In genomic region chrIII:1249111-1249583, ce11 we compare ENCODE assay signal across 3 worm cellular contexts.
TF ChIP-seq lines count a peak whose summit lies in the region.

fbxa-76 (minus strand) TSS chrIII:1249161.
fbxa-77 (plus strand) TSS chrIII:1249475.

TF ChIP-seq in whole organism, L1 larva, 84 proteins besides CTCF, POLR2A, EP300 and RAD21 (continued from another document):
- TF ChIP-seq F16B12.6 (tag; optimal IDR thresholded peaks at IDR 0.05; lab: Kevin White, UChicago): peak; percentile 67
- TF ChIP-seq efl-1 (optimal IDR thresholded peaks at IDR 0.05; lab: Kevin White, UChicago): peak; percentile 57 to 67
- TF ChIP-seq efl-1 (GFP tag; optimal IDR thresholded peaks at IDR 0.05 in 1 of 2; lab: Kevin White, UChicago): peak; percentile 41 to 84
TF ChIP-seq in whole organism, L1 larva: peak in this region for 16.

TF ChIP-seq in whole organism, L2 larva, 48 proteins besides CTCF, POLR2A, EP300 and RAD21 (continued from another document):
- TF ChIP-seq ztf-1 (GFP tag; conservative IDR thresholded peaks at IDR 0.05; lab: Robert Waterston, UW): no peak
- TF ChIP-seq alr-1 (tag; optimal IDR thresholded peaks at IDR 0.05; lab: Kevin White, UChicago): no peak
- TF ChIP-seq fos-1 (tag; optimal IDR thresholded peaks at IDR 0.05; lab: Kevin White, UChicago): peak; percentile 71
- TF ChIP-seq sma-9 (GFP tag; optimal IDR thresholded peaks at IDR 0.05; lab: Kevin White, UChicago): peak; percentile 58
- TF ChIP-seq sma-9 (tag; optimal IDR thresholded peaks at IDR 0.05; lab: Kevin White, UChicago): no peak
- no peak for TF ChIP-seq peb-1 (tag; optimal IDR thresholded peaks at IDR 0.05; lab: Kevin White, UChicago)

TF ChIP-seq in whole organism, L4 larva, 104 proteins besides CTCF, POLR2A, EP300 and RAD21 (continued from another document):
- no peak for TF ChIP-seq lin-38 (GFP tag; IDR thresholded peaks at IDR 0.05; lab: Robert Waterston, UW)
- peak in 1 of 2 experiments; percentile 25 for TF ChIP-seq hif-1 (tag; optimal IDR thresholded peaks at IDR 0.05; lab: Kevin White, UChicago)
- peak; percentile 27 for TF ChIP-seq nhr-28 (tag; optimal IDR thresholded peaks at IDR 0.05; lab: Kevin White, UChicago)
- TF ChIP-seq pha-4 (GFP tag; IDR thresholded peaks at IDR 0.05; lab: Robert Waterston, UW): no peak
- TF ChIP-seq pha-4 (tag; optimal IDR thresholded peaks at IDR 0.05; lab: Kevin White, UChicago): peak; percentile 70
- TF ChIP-seq ceh-44 (GFP tag; IDR thresholded peaks at IDR 0.05; lab: Robert Waterston, UW): no peak
- TF ChIP-seq mdt-29 (GFP tag; IDR thresholded peaks at IDR 0.05; lab: Robert Waterston, UW): no peak
- peak; percentile 65 for TF ChIP-seq dmd-6 (GFP tag; IDR thresholded peaks at IDR 0.05; lab: Robert Waterston, UW)
- TF ChIP-seq ceh-20 (GFP tag; IDR thresholded peaks at IDR 0.05; lab: Robert Waterston, UW): no peak
- 0 out of 2 replicates have a peak, but pooled peaks have one; percentile 32 for TF ChIP-seq lin-1 (GFP tag; IDR thresholded peaks at IDR 0.05; lab: Robert Waterston, UW)
- TF ChIP-seq skn-1 (tag; optimal IDR thresholded peaks at IDR 0.05; lab: Kevin White, UChicago): no peak
- no peak for TF ChIP-seq mxl-3 (GFP tag; optimal IDR thresholded peaks at IDR 0.05; lab: Kevin White, UChicago)
- TF ChIP-seq egl-43 (GFP tag; IDR thresholded peaks at IDR 0.05; lab: Robert Waterston, UW): no peak
- no peak for TF ChIP-seq ceh-82 (tag; optimal IDR thresholded peaks at IDR 0.05; lab: Kevin White, UChicago)
- TF ChIP-seq F26F4.8 (GFP tag; conservative IDR thresholded peaks at IDR 0.05; lab: Robert Waterston, UW): no peak
- no peak for TF ChIP-seq F49E8.2 (tag; optimal IDR thresholded peaks at IDR 0.05; lab: Kevin White, UChicago; ENCODE audit: borderline replicate concordance)
- TF ChIP-seq php-3 (GFP tag; IDR thresholded peaks at IDR 0.05; lab: Robert Waterston, UW): peak; percentile 52; the same call in 1 of the 2 replicates
- TF ChIP-seq zip-11 (GFP tag; IDR thresholded peaks at IDR 0.05; lab: Robert Waterston, UW): no peak
- no peak for TF ChIP-seq aha-1 (tag; lab: Kevin White, UChicago)
- no peak for TF ChIP-seq Y48G9A.11 (GFP tag; IDR thresholded peaks at IDR 0.05; lab: Robert Waterston, UW)
- TF ChIP-seq ZK546.5 (tag; optimal IDR thresholded peaks at IDR 0.05; lab: Kevin White, UChicago): no peak
- TF ChIP-seq nhr-102 (tag; optimal IDR thresholded peaks at IDR 0.05; lab: Kevin White, UChicago): no peak
- no peak for TF ChIP-seq F44E2.7 (GFP tag; IDR thresholded peaks at IDR 0.05; lab: Robert Waterston, UW)
- TF ChIP-seq ztf-11 (tag; optimal IDR thresholded peaks at IDR 0.05; lab: Kevin White, UChicago): no peak
- no peak for TF ChIP-seq zfp-2 (tag; optimal IDR thresholded peaks at IDR 0.05; lab: Kevin White, UChicago)
- no peak for TF ChIP-seq Y75B8A.6 (GFP tag; IDR thresholded peaks at IDR 0.05; lab: Robert Waterston, UW)
- no peak for TF ChIP-seq lin-15B (tag; optimal IDR thresholded peaks at IDR 0.05; lab: Kevin White, UChicago)
- TF ChIP-seq spr-3 (GFP tag; optimal IDR thresholded peaks at IDR 0.05; lab: Kevin White, UChicago): no peak
- TF ChIP-seq aly-2 (tag; optimal IDR thresholded peaks at IDR 0.05; lab: Kevin White, UChicago): no peak
- no peak for TF ChIP-seq fos-1 (tag; optimal IDR thresholded peaks at IDR 0.05; lab: Kevin White, UChicago)
- TF ChIP-seq ceh-32 (tag; optimal IDR thresholded peaks at IDR 0.05; lab: Kevin White, UChicago; ENCODE audit: poor library complexity): no peak
- no peak for TF ChIP-seq sdz-12 (GFP tag; optimal IDR thresholded peaks at IDR 0.05; lab: Kevin White, UChicago)
- no peak for TF ChIP-seq zag-1 (tag; optimal IDR thresholded peaks at IDR 0.05; lab: Kevin White, UChicago)
- no peak for TF ChIP-seq egl-27 (tag; optimal IDR thresholded peaks at IDR 0.05; lab: Kevin White, UChicago)
- TF ChIP-seq ces-1 (GFP tag; optimal IDR thresholded peaks at IDR 0.05; lab: Kevin White, UChicago): no peak
- TF ChIP-seq lim-7 (GFP tag; IDR thresholded peaks at IDR 0.05; lab: Robert Waterston, UW): no peak
- no peak for TF ChIP-seq nhr-42 (GFP tag; IDR thresholded peaks at IDR 0.05; lab: Robert Waterston, UW)
- no peak for TF ChIP-seq Y5F2A.4 (GFP tag; optimal IDR thresholded peaks at IDR 0.05; lab: Kevin White, UChicago)
- TF ChIP-seq daf-19 (GFP tag; conservative IDR thresholded peaks at IDR 0.05; lab: Robert Waterston, UW): no peak
- TF ChIP-seq unc-130 (GFP tag; optimal IDR thresholded peaks at IDR 0.05; lab: Kevin White, UChicago): no peak
- peak; percentile 33 for TF ChIP-seq mep-1 (tag; optimal IDR thresholded peaks at IDR 0.05; lab: Kevin White, UChicago)
- TF ChIP-seq unc-39 (tag; optimal IDR thresholded peaks at IDR 0.05; lab: Kevin White, UChicago): no peak
- no peak for TF ChIP-seq R02D3.7 (tag; optimal IDR thresholded peaks at IDR 0.05; lab: Kevin White, UChicago)
- no peak for TF ChIP-seq gei-8 (GFP tag; optimal IDR thresholded peaks at IDR 0.05; lab: Kevin White, UChicago)
- TF ChIP-seq nhr-76 (tag; optimal IDR thresholded peaks at IDR 0.05; lab: Kevin White, UChicago): no peak
- TF ChIP-seq zip-2 (tag; optimal IDR thresholded peaks at IDR 0.05; lab: Kevin White, UChicago): no peak
- no peak for TF ChIP-seq nhr-237 (tag; optimal IDR thresholded peaks at IDR 0.05; lab: Kevin White, UChicago)
- TF ChIP-seq fkh-10 (GFP tag; optimal IDR thresholded peaks at IDR 0.05; lab: Kevin White, UChicago): no peak
- no peak for TF ChIP-seq attf-4 (tag; optimal IDR thresholded peaks at IDR 0.05; lab: Kevin White, UChicago)
- TF ChIP-seq cey-2 (tag; optimal IDR thresholded peaks at IDR 0.05; lab: Kevin White, UChicago; ENCODE audit: borderline replicate concordance, insufficient read depth): no peak
- no peak for TF ChIP-seq daf-12 (tag; optimal IDR thresholded peaks at IDR 0.05; lab: Kevin White, UChicago)
- TF ChIP-seq nhr-77 (tag; optimal IDR thresholded peaks at IDR 0.05; lab: Kevin White, UChicago): peak; percentile 6
- TF ChIP-seq saeg-2 (GFP tag; IDR thresholded peaks at IDR 0.05; lab: Robert Waterston, UW): no peak
- TF ChIP-seq snpc-4 (tag; optimal IDR thresholded peaks at IDR 0.05; lab: Kevin White, UChicago): no peak
- no peak for TF ChIP-seq daf-8 (GFP tag; IDR thresholded peaks at IDR 0.05; lab: Robert Waterston, UW)
- TF ChIP-seq rbr-2 (tag; optimal IDR thresholded peaks at IDR 0.05; lab: Kevin White, UChicago): no peak
- no peak for TF ChIP-seq nhr-10 (tag; optimal IDR thresholded peaks at IDR 0.05; lab: Kevin White, UChicago)
- TF ChIP-seq ama-1 (optimal IDR thresholded peaks at IDR 0.05; lab: Kevin White, UChicago): no peak
- no peak for TF ChIP-seq ZK337.2 (GFP tag; IDR thresholded peaks at IDR 0.05; lab: Robert Waterston, UW)
- peak; percentile 40 for TF ChIP-seq pqm-1 (tag; optimal IDR thresholded peaks at IDR 0.05; lab: Kevin White, UChicago)
- no peak for TF ChIP-seq vab-7 (GFP tag; IDR thresholded peaks at IDR 0.05; lab: Robert Waterston, UW)
- no peak for TF ChIP-seq jun-1 (tag; optimal IDR thresholded peaks at IDR 0.05; lab: Kevin White, UChicago)
- no peak for TF ChIP-seq nhr-41 (GFP tag; IDR thresholded peaks at IDR 0.05; lab: Robert Waterston, UW)
- 0 out of 2 replicates have a peak, but pooled peaks have one; percentile 13 for TF ChIP-seq tra-1 (GFP tag; IDR thresholded peaks at IDR 0.05; lab: Robert Waterston, UW)
- peak; percentile 46 for TF ChIP-seq dpl-1 (GFP tag; optimal IDR thresholded peaks at IDR 0.05; lab: Kevin White, UChicago)
- no peak for TF ChIP-seq nhr-111 (GFP tag; optimal IDR thresholded peaks at IDR 0.05; lab: Kevin White, UChicago)
- TF ChIP-seq T26A8.4 (GFP tag; IDR thresholded peaks at IDR 0.05; lab: Robert Waterston, UW): no peak
- no peak for TF ChIP-seq lir-3 (tag; optimal IDR thresholded peaks at IDR 0.05; lab: Kevin White, UChicago)
- no peak for TF ChIP-seq nhr-25 (tag; optimal IDR thresholded peaks at IDR 0.05; lab: Kevin White, UChicago; ENCODE audit: borderline replicate concordance, insufficient read depth)
- no peak for TF ChIP-seq dmd-9 (GFP tag; IDR thresholded peaks at IDR 0.05; lab: Robert Waterston, UW)
- TF ChIP-seq hlh-30 (tag; optimal IDR thresholded peaks at IDR 0.05; lab: Kevin White, UChicago; ENCODE audit: insufficient read depth): peak; percentile 23
- TF ChIP-seq lsy-2 (tag; optimal IDR thresholded peaks at IDR 0.05; lab: Kevin White, UChicago): peak in 1 of 2 experiments; percentile 60
- TF ChIP-seq zfp-3 (GFP tag; conservative IDR thresholded peaks at IDR 0.05; lab: Robert Waterston, UW): no peak
- no peak for TF ChIP-seq F10B5.3 (tag; optimal IDR thresholded peaks at IDR 0.05; lab: Kevin White, UChicago)
- TF ChIP-seq F37D6.2 (tag; optimal IDR thresholded peaks at IDR 0.05; lab: Kevin White, UChicago): no peak
- no peak for TF ChIP-seq lin-29 (GFP tag; IDR thresholded peaks at IDR 0.05; lab: Robert Waterston, UW)
- TF ChIP-seq snpc-1.2 (GFP tag; IDR thresholded peaks at IDR 0.05; lab: Robert Waterston, UW): no peak
- no peak for TF ChIP-seq ceh-28 (tag; optimal IDR thresholded peaks at IDR 0.05; lab: Kevin White, UChicago)
- peak; percentile 70 for TF ChIP-seq mes-2 (tag; optimal IDR thresholded peaks at IDR 0.05; lab: Kevin White, UChicago; ENCODE audit: poor library complexity, severe bottlenecking)
- no peak for TF ChIP-seq nhr-48 (tag; optimal IDR thresholded peaks at IDR 0.05; lab: Kevin White, UChicago)
- TF ChIP-seq mxl-2 (GFP tag; conservative IDR thresholded peaks at IDR 0.05; lab: Robert Waterston, UW): no peak
- TF ChIP-seq ztf-7 (tag; optimal IDR thresholded peaks at IDR 0.05; lab: Kevin White, UChicago): no peak
- TF ChIP-seq nhr-11 (tag; optimal IDR thresholded peaks at IDR 0.05; lab: Kevin White, UChicago): no peak
- no peak for TF ChIP-seq nhr-6 (tag; optimal IDR thresholded peaks at IDR 0.05; lab: Kevin White, UChicago)
